Fruit fly (Drosophila melanogaster): ENCODE measurements around the gene Phf5a.

Phf5a gene

DNA sequence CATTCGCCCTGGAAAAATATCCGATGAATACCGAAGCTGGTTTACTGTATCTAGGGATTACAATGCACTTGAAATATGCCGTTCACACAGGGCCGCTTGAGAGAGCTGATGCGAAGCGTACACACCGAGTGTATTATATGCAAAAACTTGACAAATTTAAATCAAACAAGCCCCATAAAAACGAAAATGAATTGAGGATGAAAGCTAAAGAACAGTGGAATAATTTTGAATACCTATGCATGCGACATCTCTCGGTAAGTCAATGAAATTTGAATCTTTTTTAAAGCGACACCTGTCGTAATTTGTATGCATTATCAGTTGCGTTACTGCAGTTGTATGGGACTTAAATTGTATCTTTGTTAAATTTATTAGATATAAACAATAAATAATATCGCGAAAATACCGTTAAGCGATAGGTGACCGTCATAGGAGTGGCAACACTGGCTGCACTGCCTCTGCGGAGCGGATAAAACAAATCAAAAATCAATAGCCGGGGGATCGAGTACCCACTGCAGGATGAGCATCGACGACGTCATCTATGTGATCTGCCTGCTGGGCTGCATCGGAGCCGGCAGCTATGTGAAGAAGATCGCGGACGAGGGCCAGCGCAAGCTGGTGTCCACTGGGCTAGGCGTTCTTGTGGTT, 34.6 kb downstream of the Phf5a start, which contains the start of gene frj (continued):
- TF ChIP-seq PHDP (tag; optimal IDR thresholded peaks at IDR 0.05) (peak; percentile 53), CG31365 (tag; optimal IDR thresholded peaks at IDR 0.05) (no peak), CG4404 (GFP tag; IDR thresholded peaks at IDR 0.05) (peak; percentile 49; the same call in 1 of the 2 replicates), CG4617 (GFP tag; optimal IDR thresholded peaks at IDR 0.05; ENCODE audit: borderline replicate concordance) (peak; percentile 73), CG18011 (GFP tag; optimal IDR thresholded peaks at IDR 0.05) (no peak), jing (GFP tag; optimal IDR thresholded peaks at IDR 0.05) (no peak), Gug (GFP tag; IDR thresholded peaks at IDR 0.05) (peak; percentile 74; the same call in 3 of the 4 replicates), ems (GFP tag; optimal IDR thresholded peaks at IDR 0.05) (peak; percentile 56), CG12104 (GFP tag; optimal IDR thresholded peaks at IDR 0.05) (peak; percentile 43), CG3847 (GFP tag; IDR thresholded peaks at IDR 0.05) (peak; percentile 79), esg (GFP tag; conservative IDR thresholded peaks at IDR 0.05) (peak; percentile 56), ATbp (GFP tag; optimal IDR thresholded peaks at IDR 0.05) (peak; percentile 6), Jarid2 (GFP tag; optimal IDR thresholded peaks at IDR 0.05) (no peak), CG2875 (GFP tag; optimal IDR thresholded peaks at IDR 0.05) (peak; percentile 55), BtbVII (GFP tag; optimal IDR thresholded peaks at IDR 0.05) (no peak), HHEX (GFP tag; optimal IDR thresholded peaks at IDR 0.05) (no peak)

DNA sequence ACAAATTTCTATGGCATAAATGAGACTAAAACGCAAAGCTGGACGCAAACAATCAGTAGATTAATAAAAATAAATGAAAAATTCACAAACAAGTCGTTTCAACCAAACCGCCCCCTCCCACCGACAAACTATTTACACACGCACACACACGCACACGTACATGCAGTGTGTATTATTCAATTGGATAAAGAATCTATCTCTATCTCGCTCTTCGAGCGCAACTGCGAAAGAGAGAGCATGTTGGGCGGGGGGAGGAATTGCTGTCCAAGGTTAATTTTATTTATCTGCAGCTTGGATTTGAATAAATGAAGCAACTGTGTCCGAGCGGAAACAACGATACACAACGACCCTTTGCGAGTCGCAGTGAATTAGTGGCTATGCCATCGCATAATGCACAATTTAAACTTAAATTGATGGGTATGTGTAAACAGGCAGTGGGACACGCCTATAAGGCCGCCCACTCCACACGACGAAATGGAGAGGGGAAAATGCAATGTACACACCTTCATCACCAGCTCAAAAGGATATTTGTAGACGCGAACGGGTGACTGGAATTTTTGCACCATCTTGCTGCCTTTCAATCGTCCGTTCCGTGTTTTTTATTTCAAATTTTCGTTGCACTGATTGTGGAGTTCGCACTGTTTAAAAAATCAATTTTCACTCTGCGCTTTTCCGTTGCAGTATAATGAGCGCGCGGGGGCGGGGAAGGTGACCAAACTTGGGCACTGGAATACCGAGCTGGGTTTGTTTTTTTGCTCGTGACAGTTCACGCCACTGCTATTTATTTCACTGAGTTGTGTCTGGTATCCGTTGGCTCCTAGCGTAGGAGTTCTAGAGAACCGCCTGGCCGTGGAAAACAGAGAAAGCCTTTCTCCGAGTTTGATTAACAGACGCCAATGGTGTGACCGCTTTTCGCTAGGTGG, 35.4 kb downstream of the Phf5a start, which contains the start of gene retm:
Gene retm, minus strand, starts transcription at position 898 of the 923 bp plus-strand sequence.
- TF ChIP-seq Nf-YA (GFP tag; IDR thresholded peaks at IDR 0.05), result no peak
- TF ChIP-seq klu (GFP tag; IDR thresholded peaks at IDR 0.05), result no peak
- peak; percentile 37 for TF ChIP-seq oc (tag; optimal IDR thresholded peaks at IDR 0.05)
- peak; percentile 3 for TF ChIP-seq CG3281 (GFP tag; optimal IDR thresholded peaks at IDR 0.05)
- TF ChIP-seq pan (optimal IDR thresholded peaks at IDR 0.05), result no peak
- TF ChIP-seq pan (GFP tag; optimal IDR thresholded peaks at IDR 0.05 in 1 of 2, IDR thresholded peaks at IDR 0.05 in 1 of 2), result no peak
- no peak for TF ChIP-seq p53 (GFP tag; optimal IDR thresholded peaks at IDR 0.05)
- no peak for TF ChIP-seq CG14710 (tag; optimal IDR thresholded peaks at IDR 0.05)
- no peak for TF ChIP-seq CG3726 (GFP tag; IDR thresholded peaks at IDR 0.05)
- no peak for TF ChIP-seq CG6791 (GFP tag; IDR thresholded peaks at IDR 0.05; ENCODE audit: partially characterized antibody)
- no peak for TF ChIP-seq mld (GFP tag; IDR thresholded peaks at IDR 0.05; ENCODE audit: partially characterized antibody)
- no peak for TF ChIP-seq ac (GFP tag; optimal IDR thresholded peaks at IDR 0.05)
- no peak for TF ChIP-seq en (GFP tag; optimal IDR thresholded peaks at IDR 0.05)
- no peak for TF ChIP-seq zfh1 (GFP tag; IDR thresholded peaks at IDR 0.05)
- TF ChIP-seq Oli (tag; optimal IDR thresholded peaks at IDR 0.05), result no peak
- no peak for TF ChIP-seq CG8478 (optimal IDR thresholded peaks at IDR 0.05)
- TF ChIP-seq CG15601 (tag; optimal IDR thresholded peaks at IDR 0.05), result peak; percentile 91
- no peak for TF ChIP-seq CG33213 (GFP tag; optimal IDR thresholded peaks at IDR 0.05)
- TF ChIP-seq Sox102F (GFP tag; optimal IDR thresholded peaks at IDR 0.05), result no peak
- TF ChIP-seq lov (optimal IDR thresholded peaks at IDR 0.05), result peak; percentile 22
- no peak for TF ChIP-seq lov (GFP tag; IDR thresholded peaks at IDR 0.05)
- TF ChIP-seq crol (GFP tag; IDR thresholded peaks at IDR 0.05), result peak; percentile 93
- peak; percentile 90 for TF ChIP-seq cg (GFP tag; optimal IDR thresholded peaks at IDR 0.05)
- no peak for TF ChIP-seq CG6683 (GFP tag; optimal IDR thresholded peaks at IDR 0.05)
- no peak for TF ChIP-seq CG8944 (GFP tag; optimal IDR thresholded peaks at IDR 0.05)
- TF ChIP-seq prd (optimal IDR thresholded peaks at IDR 0.05), result no peak
- TF ChIP-seq prd (GFP tag; IDR thresholded peaks at IDR 0.05), result no peak
- TF ChIP-seq CG3065 (GFP tag; optimal IDR thresholded peaks at IDR 0.05), result peak; percentile 43
- no peak for TF ChIP-seq ATbp (GFP tag; optimal IDR thresholded peaks at IDR 0.05)
- peak; percentile 2 for TF ChIP-seq CG34376 (GFP tag; optimal IDR thresholded peaks at IDR 0.05)
- no peak for TF ChIP-seq CG17912 (GFP tag; optimal IDR thresholded peaks at IDR 0.05)
- TF ChIP-seq CG2116 (GFP tag; optimal IDR thresholded peaks at IDR 0.05), result no peak
- no peak for TF ChIP-seq disco-r (GFP tag; optimal IDR thresholded peaks at IDR 0.05)
